Fruit fly (Drosophila melanogaster) whole organism, embryonic: ENCODE data around the gene Swip-1.
A peak's percentile ranks its signal among the peaks of the same experiment; 100 is the strongest.

Experiments used
- ATbp ChIP-seq: fragments of 200-800 bp; sonication (Bioruptor generic); optimal IDR thresholded peaks from 2 replicates; lab custom pipeline; 2017; ENCODE audit warnings: missing biosample characterization, mild to moderate bottlenecking, missing genetic modification characterization, missing genetic modification reagents
- Antp ChIP-seq: fragments of 200-800 bp; sonication (Bioruptor generic); optimal IDR thresholded peaks from 3 replicates; lab custom pipeline; 2016; ENCODE audit warnings: missing biosample characterization, missing genetic modification characterization
- Asciz ChIP-seq: fragments of 200-800 bp; sonication (Bioruptor generic); optimal IDR thresholded peaks from 2 replicates; lab custom pipeline; 2017; ENCODE audit warnings: missing biosample characterization, mild to moderate bottlenecking, missing genetic modification characterization, missing genetic modification reagents
- Atf-2 ChIP-seq: fragments of 200-800 bp; sonication (Bioruptor generic); optimal IDR thresholded peaks from 2 replicates; lab custom pipeline; 2016; ENCODE audit warnings: missing biosample characterization, missing genetic modification characterization
- C15 ChIP-seq: fragments of 200-800 bp; sonication (Bioruptor generic); IDR thresholded peaks from 3 replicates; pipeline ENCODE4 v1.3.6; 2022; ENCODE audit warnings: missing biosample characterization, missing genetic modification characterization
- CG10209 ChIP-seq: fragments of 200-800 bp; sonication (Bioruptor generic); optimal IDR thresholded peaks from 3 replicates; lab custom pipeline; 2017; ENCODE audit warnings: missing biosample characterization, mild to moderate bottlenecking, missing genetic modification characterization, missing genetic modification reagents
- CG10267 ChIP-seq: fragments of 200-800 bp; sonication (Bioruptor generic); optimal IDR thresholded peaks from 2 replicates; lab custom pipeline; 2018; ENCODE audit warnings: missing biosample characterization, mild to moderate bottlenecking, missing genetic modification characterization, moderate library complexity
- CG11560 ChIP-seq: fragments of 200-800 bp; sonication (Bioruptor generic); IDR thresholded peaks from 3 replicates; pipeline ENCODE4 v1.3.6; 2022; ENCODE audit warnings: missing biosample characterization, missing genetic modification characterization
- CG12104 ChIP-seq: fragments of 200-800 bp; sonication (Bioruptor generic); optimal IDR thresholded peaks from 3 replicates; lab custom pipeline; 2016; ENCODE audit warnings: missing biosample characterization, missing genetic modification characterization
- CG14014 ChIP-seq: fragments of 200-800 bp; sonication (Bioruptor generic); IDR thresholded peaks from 2 replicates; pipeline ENCODE4 v1.3.6; 2022; ENCODE audit warnings: missing biosample characterization, missing genetic modification characterization
- CG17186 ChIP-seq: fragments of 200-800 bp; sonication (Bioruptor generic); optimal IDR thresholded peaks from 3 replicates; lab custom pipeline; 2017; ENCODE audit warnings: missing biosample characterization, missing genetic modification reagents, missing genetic modification characterization
- CG17802 ChIP-seq: fragments of 200-800 bp; sonication (Bioruptor generic); optimal IDR thresholded peaks from 2 replicates; lab custom pipeline; 2018; ENCODE audit warnings: missing biosample characterization, mild to moderate bottlenecking, missing genetic modification characterization, moderate library complexity
- CG2120 ChIP-seq: fragments of 200-800 bp; sonication (Bioruptor generic); optimal IDR thresholded peaks from 3 replicates; lab custom pipeline; 2016; ENCODE audit warnings: missing biosample characterization, missing genetic modification characterization
- CG2712 ChIP-seq: fragments of 200-800 bp; optimal IDR thresholded peaks from 3 replicates; lab custom pipeline; 2019; ENCODE audit warnings: missing biosample characterization, mild to moderate bottlenecking, missing genetic modification characterization, moderate library complexity
- CG3163 ChIP-seq: fragments of 200-800 bp; sonication (Bioruptor generic); optimal IDR thresholded peaks from 3 replicates; lab custom pipeline; 2016; ENCODE audit warnings: missing biosample characterization, missing genetic modification characterization
- CG32767 ChIP-seq: fragments of 200-800 bp; sonication (Bioruptor generic); IDR thresholded peaks from 2 replicates; pipeline ENCODE4 v1.3.6; 2022; ENCODE audit warnings: missing biosample characterization, missing genetic modification characterization
- CG34224 ChIP-seq: fragments of 200-800 bp; sonication (Bioruptor generic); IDR thresholded peaks from 3 replicates; pipeline ENCODE4 v1.3.6; 2022; ENCODE audit warnings: missing biosample characterization, missing genetic modification characterization; ENCODE audit not compliant: partially characterized antibody
- CG3726 ChIP-seq: fragments of 200-800 bp; sonication (Bioruptor generic); IDR thresholded peaks from 3 replicates; pipeline ENCODE4, ENCODE4 v1.3.6; 2022; ENCODE audit warnings: missing biosample characterization, missing genetic modification characterization
- CG4360 ChIP-seq: fragments of 200-800 bp; sonication (Bioruptor generic); IDR thresholded peaks from 2 replicates; pipeline ENCODE4 v1.3.6; 2022; ENCODE audit warnings: missing biosample characterization, missing genetic modification characterization
- CG6813 ChIP-seq: fragments of 200-800 bp; sonication (Bioruptor generic); optimal IDR thresholded peaks from 2 replicates; lab custom pipeline; 2017; ENCODE audit warnings: missing biosample characterization, missing genetic modification characterization, mild to moderate bottlenecking, moderate library complexity, missing genetic modification reagents
- CG9727 ChIP-seq: fragments of 200-800 bp; sonication (Bioruptor generic); optimal IDR thresholded peaks from 3 replicates; lab custom pipeline; 2017; ENCODE audit warnings: missing biosample characterization, mild to moderate bottlenecking, missing genetic modification characterization
- Dek ChIP-seq: fragments of 200-800 bp; sonication (Bioruptor generic); optimal IDR thresholded peaks from 3 replicates; lab custom pipeline; 2019; ENCODE audit warnings: missing biosample characterization, mild to moderate bottlenecking, missing genetic modification characterization, moderate library complexity
- Eip74EF ChIP-seq, 2 experiments: fragments of 200-800 bp in 1 of 2; fragments of >200 bp in 1 of 2; sonication (Bioruptor generic) in 1 of 2; optimal IDR thresholded peaks; 2 replicates each; lab custom pipeline; 2017 to 2019; ENCODE audit warnings: missing biosample characterization in 2 of 2, missing genetic modification characterization in 2 of 2, mild to moderate bottlenecking in 1 of 2, moderate library complexity in 1 of 2
- H2.0 ChIP-seq: fragments of 200-800 bp; sonication (Bioruptor generic); IDR thresholded peaks from 2 replicates; pipeline ENCODE4 v1.3.6; 2022; ENCODE audit warnings: missing biosample characterization, missing genetic modification characterization
- HLH4C ChIP-seq: fragments of 200-800 bp; sonication (Bioruptor generic); IDR thresholded peaks from 3 replicates; pipeline ENCODE4 v1.3.6; 2022; ENCODE audit warnings: missing biosample characterization, missing genetic modification characterization; ENCODE audit not compliant: partially characterized antibody
- HLH54F ChIP-seq: fragments of 200-800 bp; sonication (Bioruptor generic); optimal IDR thresholded peaks from 3 replicates; lab custom pipeline; 2016; ENCODE audit warnings: missing biosample characterization, missing genetic modification characterization
- Hmx ChIP-seq: fragments of 200-800 bp; sonication (Bioruptor generic); optimal IDR thresholded peaks from 2 replicates; lab custom pipeline; 2016; ENCODE audit warnings: missing biosample characterization, missing genetic modification characterization
- NC2α ChIP-seq: fragments of 200-800 bp; sonication (Bioruptor generic); optimal IDR thresholded peaks from 2 replicates; lab custom pipeline; 2016; ENCODE audit warnings: missing biosample characterization, missing genetic modification characterization
- Sox102F ChIP-seq: fragments of 200-800 bp; sonication (Bioruptor generic); optimal IDR thresholded peaks from 2 replicates; lab custom pipeline; 2018; ENCODE audit warnings: missing biosample characterization, mild to moderate bottlenecking, missing genetic modification characterization, moderate library complexity
- bcd ChIP-seq: fragments of 200-800 bp; sonication (Bioruptor generic); optimal IDR thresholded peaks from 2 replicates; lab custom pipeline; 2017; ENCODE audit warnings: missing biosample characterization, mild to moderate bottlenecking, missing genetic modification characterization
- bsh ChIP-seq, 2 experiments: fragments of 200-800 bp; sonication (Bioruptor generic); optimal IDR thresholded peaks; 2 replicates each; lab custom pipeline; 2017 to 2018; ENCODE audit warnings: mild to moderate bottlenecking in 2 of 2, missing biosample characterization in 2 of 2, missing genetic modification characterization in 2 of 2, moderate library complexity in 1 of 2
- caup ChIP-seq: fragments of 200-800 bp; sonication (Bioruptor generic); optimal IDR thresholded peaks from 3 replicates; lab custom pipeline; 2017; ENCODE audit warnings: missing biosample characterization, mild to moderate bottlenecking, missing genetic modification characterization, moderate library complexity; ENCODE audit not compliant: severe bottlenecking
- ci ChIP-seq: fragments of 200-800 bp; sonication (Bioruptor generic); IDR thresholded peaks from 3 replicates; pipeline ENCODE4 v1.3.6; 2022; ENCODE audit warnings: missing biosample characterization, missing genetic modification characterization
- dati ChIP-seq: fragments of 200-800 bp; sonication (Bioruptor generic); IDR thresholded peaks from 2 replicates; pipeline ENCODE4 v1.3.6; 2022; ENCODE audit warnings: missing biosample characterization, missing genetic modification characterization
- eve ChIP-seq, 2 experiments: fragments of >200 bp; optimal IDR thresholded peaks; 2 replicates each; lab custom pipeline; 2017; ENCODE audit warnings: missing biosample characterization in 2 of 2, missing genetic modification characterization in 2 of 2
- eyg ChIP-seq: fragments of 200-800 bp; sonication (Bioruptor generic); optimal IDR thresholded peaks from 3 replicates; lab custom pipeline; 2016; ENCODE audit warnings: missing biosample characterization, missing genetic modification characterization
- gem ChIP-seq: fragments of 200-800 bp; sonication (Bioruptor generic); optimal IDR thresholded peaks from 2 replicates; lab custom pipeline; 2019; ENCODE audit warnings: missing biosample characterization, mild to moderate bottlenecking, missing genetic modification characterization, moderate library complexity
- grn ChIP-seq: fragments of 200-800 bp; sonication (Bioruptor generic); optimal IDR thresholded peaks from 3 replicates; lab custom pipeline; 2017; ENCODE audit warnings: missing biosample characterization, missing genetic modification characterization
- gsb-n ChIP-seq: fragments of 200-800 bp; sonication (Bioruptor generic); optimal IDR thresholded peaks from 3 replicates; lab custom pipeline; 2018; ENCODE audit warnings: missing biosample characterization, mild to moderate bottlenecking, missing genetic modification characterization
- nau ChIP-seq: fragments of 200-800 bp; sonication (Bioruptor generic); optimal IDR thresholded peaks from 3 replicates; lab custom pipeline; 2017; ENCODE audit warnings: missing biosample characterization, mild to moderate bottlenecking, missing genetic modification characterization, missing genetic modification reagents
- pros ChIP-seq: fragments of 200-800 bp; sonication (Bioruptor generic); optimal IDR thresholded peaks from 3 replicates; lab custom pipeline; 2019; ENCODE audit warnings: missing biosample characterization, mild to moderate bottlenecking, missing genetic modification characterization, moderate library complexity
- schlank ChIP-seq: fragments of 200-800 bp; sonication (Bioruptor generic); optimal IDR thresholded peaks from 2 replicates; lab custom pipeline; 2018; ENCODE audit warnings: missing biosample characterization, mild to moderate bottlenecking, missing genetic modification characterization
- sima ChIP-seq: fragments of 200-800 bp; sonication (Bioruptor generic); optimal IDR thresholded peaks from 2 replicates; lab custom pipeline; 2016; ENCODE audit warnings: missing biosample characterization, missing genetic modification characterization
- sisA ChIP-seq: fragments of 200-800 bp; sonication (Bioruptor generic); IDR thresholded peaks from 2 replicates; pipeline ENCODE4 v1.3.6; 2022; ENCODE audit warnings: missing biosample characterization, missing genetic modification characterization
- toy ChIP-seq: fragments of 200-800 bp; sonication (Bioruptor generic); IDR thresholded peaks from 2 replicates; pipeline ENCODE4 v1.3.6; 2022; ENCODE audit warnings: missing biosample characterization, missing genetic modification characterization
- twi ChIP-seq: fragments of 200-800 bp; optimal IDR thresholded peaks from 2 replicates; lab custom pipeline; 2019; ENCODE audit warnings: missing biosample characterization, mild to moderate bottlenecking, missing genetic modification characterization, moderate library complexity
- unpg ChIP-seq: fragments of 200-800 bp; sonication (Bioruptor generic); optimal IDR thresholded peaks from 3 replicates; lab custom pipeline; 2018; ENCODE audit warnings: missing biosample characterization, mild to moderate bottlenecking, missing genetic modification characterization, moderate library complexity
- zfh1 ChIP-seq: fragments of 200-800 bp; sonication (Bioruptor generic); IDR thresholded peaks from 3 replicates; pipeline ENCODE4 v1.3.6; 2022; ENCODE audit warnings: missing biosample characterization, missing genetic modification characterization
- zfh2 ChIP-seq: fragments of 200-800 bp; sonication (Bioruptor generic); optimal IDR thresholded peaks from 2 replicates; lab custom pipeline; 2016; ENCODE audit warnings: missing biosample characterization, missing genetic modification characterization

The Swip-1 gene

dm6 chr2L:18981947-18982579 lies 5.0 kb downstream of the Swip-1 start (continued):
- TF ChIP-seq Hmx (no peak), Asciz (peak; percentile 24), CG6813 (no peak), eve (GFP tag; optimal IDR thresholded peaks at IDR 0.05; lab: Kevin White, UChicago) (peak in 1 of 2 experiments; percentile 34), HLH54F (GFP tag; lab: Kevin White, UChicago) (no peak), zfh1 (GFP tag; lab: Robert Waterston, UW) (peak; percentile 64; the same call in 2 of the 3 replicates), CG10267 (peak; percentile 22), twi (tag; lab: Kevin White, UChicago) (no peak), unpg (GFP tag; lab: Kevin White, UChicago) (peak; percentile 31), CG17186 (GFP tag; lab: Kevin White, UChicago) (no peak), Dek (tag; lab: Kevin White, UChicago) (no peak), schlank (no peak), HLH4C (GFP tag; lab: Robert Waterston, UW) (no peak), Eip74EF (GFP tag; optimal IDR thresholded peaks at IDR 0.05; lab: Kevin White, UChicago) (peak; percentile 10 to 60), gsb-n (tag; lab: Kevin White, UChicago) (peak; percentile 59), NC2α (no peak), CG3726 (no peak), ci (GFP tag; lab: Robert Waterston, UW) (peak; percentile 22; the same call in 1 of the 3 replicates), nau (no peak), CG3163 (no peak), sima (GFP tag; lab: Kevin White, UChicago) (no peak), CG10209 (peak; percentile 27), bcd (GFP tag; lab: Kevin White, UChicago) (peak; percentile 7), CG12104 (GFP tag; lab: Kevin White, UChicago) (no peak), zfh2 (GFP tag; lab: Kevin White, UChicago) (no peak), CG32767 (GFP tag; lab: Robert Waterston, UW) (0 out of 2 replicates have a peak, but pooled peaks have one; percentile 9), CG4360 (GFP tag; lab: Robert Waterston, UW) (no peak), eyg (GFP tag; lab: Kevin White, UChicago) (no peak), CG14014 (GFP tag; lab: Robert Waterston, UW) (no peak), bsh (GFP tag; optimal IDR thresholded peaks at IDR 0.05; lab: Kevin White, UChicago) (peak; percentile 65 to 75), CG34224 (GFP tag; lab: Robert Waterston, UW) (no peak), gem (tag; lab: Kevin White, UChicago) (peak; percentile 69), Antp (GFP tag; lab: Kevin White, UChicago) (no peak), CG2712 (tag; lab: Kevin White, UChicago) (peak; percentile 65), CG9727 (GFP tag; lab: Kevin White, UChicago) (peak; percentile 32), sisA (no peak), grn (GFP tag; lab: Kevin White, UChicago) (no peak), CG2120 (GFP tag; lab: Kevin White, UChicago) (no peak), dati (no peak), C15 (GFP tag; lab: Robert Waterston, UW) (no peak), toy (no peak), H2.0 (GFP tag; lab: Robert Waterston, UW) (peak; percentile 38; the same call in 1 of the 2 replicates), caup (GFP tag; lab: Kevin White, UChicago) (no peak), ATbp (peak; percentile 53), CG17802 (tag; lab: Kevin White, UChicago) (no peak), Atf-2 (no peak), Sox102F (GFP tag; lab: Kevin White, UChicago) (peak; percentile 69), CG11560 (tag; lab: Robert Waterston, UW) (no peak), pros (GFP tag; lab: Kevin White, UChicago) (peak; percentile 23)
